Worm (Caenorhabditis elegans) whole organism, L1 larva: ENCODE measurements around the gene F19B10.1.

Source experiments
- C16A3.4 ChIP-seq: fragments of 150-350 bp; optimal IDR thresholded peaks from 2 replicates; lab custom pipeline; 2014; ENCODE audit warnings: missing biosample characterization, missing genetic modification characterization
- C34B4.2 ChIP-seq: sonication (generic microtip); optimal IDR thresholded peaks from 2 replicates; lab custom pipeline; 2017; ENCODE audit warnings: mild to moderate bottlenecking, missing genetic modification characterization, missing compliant biosample characterization
- ceh-63 ChIP-seq: fragments of 200-800 bp; sonication (Bioruptor generic); optimal IDR thresholded peaks from 2 replicates; lab custom pipeline; 2018; ENCODE audit warnings: mild to moderate bottlenecking, missing genetic modification characterization, missing compliant biosample characterization
- ceh-82 ChIP-seq, 3 experiments: fragments of 150-350 bp in 1 of 3; sonication (generic microtip) in 2 of 3; optimal IDR thresholded peaks; 2 replicates each; lab custom pipeline; 2014 to 2017; ENCODE audit warnings: missing biosample characterization in 3 of 3, missing genetic modification characterization in 3 of 3
- dsc-1 ChIP-seq: sonication (generic microtip); optimal IDR thresholded peaks from 2 replicates; lab custom pipeline; 2016; ENCODE audit warnings: mild to moderate bottlenecking, missing genetic modification characterization, missing compliant biosample characterization
- efl-1 ChIP-seq, 4 experiments: fragments of 150-350 bp; optimal IDR thresholded peaks in 3 of 4; peaks in 1 of 4; 1 replicate in 1 of 4; 2 replicates in 3 of 4; lab custom pipeline; 2014; ENCODE audit warnings: missing biosample characterization in 2 of 4, missing genetic modification characterization in 2 of 4, missing genetic modification reagents in 2 of 4
- egl-13 ChIP-seq: sonication (generic microtip); optimal IDR thresholded peaks from 2 replicates; lab custom pipeline; 2016; ENCODE audit warnings: missing genotype, missing genetic modification reagents, missing genetic modification characterization, missing compliant biosample characterization
- elt-2 ChIP-seq: sonication (generic microtip); optimal IDR thresholded peaks from 2 replicates; lab custom pipeline; 2016; ENCODE audit warnings: missing genetic modification characterization, mild to moderate bottlenecking, inconsistent platforms, missing compliant biosample characterization, missing genetic modification reagents
- ets-5 ChIP-seq: fragments of 200-800 bp; sonication (Bioruptor generic); IDR thresholded peaks from 2 replicates; pipeline ENCODE4 v1.3.6; 2022; ENCODE audit warnings: missing genetic modification characterization, missing compliant biosample characterization
- fkh-10 ChIP-seq: sonication (generic microtip); optimal IDR thresholded peaks from 2 replicates; lab custom pipeline; 2017; ENCODE audit warnings: missing biosample characterization, missing genetic modification reagents, missing genetic modification characterization
- fkh-8 ChIP-seq: sonication (generic microtip); optimal IDR thresholded peaks from 2 replicates; lab custom pipeline; 2016; ENCODE audit warnings: mild to moderate bottlenecking, missing genetic modification characterization, missing compliant biosample characterization
- jun-1 ChIP-seq: fragments of 150-350 bp; optimal IDR thresholded peaks from 2 replicates; lab custom pipeline; 2014; ENCODE audit warnings: missing biosample characterization, missing genetic modification reagents, missing genetic modification characterization
- lin-13 ChIP-seq: fragments of 150-350 bp; optimal IDR thresholded peaks from 2 replicates; lab custom pipeline; 2014; ENCODE audit warnings: missing biosample characterization, missing genetic modification reagents, missing genetic modification characterization
- lin-15B ChIP-seq: fragments of 150-350 bp; sonication (generic microtip); optimal IDR thresholded peaks from 3 replicates; lab custom pipeline; 2014; ENCODE audit warnings: missing biosample characterization, missing genetic modification characterization
- lin-35 ChIP-seq, 2 experiments: fragments of 150-350 bp; optimal IDR thresholded peaks; 2 replicates each; lab custom pipeline; 2014; ENCODE audit warnings: missing biosample characterization in 2 of 2, missing genetic modification characterization in 2 of 2, missing genetic modification reagents in 2 of 2
- mef-2 ChIP-seq: fragments of 150-350 bp; optimal IDR thresholded peaks from 2 replicates; lab custom pipeline; 2014; ENCODE audit warnings: missing biosample characterization, missing genetic modification characterization
- mep-1 ChIP-seq: fragments of 150-350 bp; optimal IDR thresholded peaks from 2 replicates; lab custom pipeline; 2014; ENCODE audit warnings: missing biosample characterization, missing genetic modification characterization
- nhr-11 ChIP-seq: fragments of 150-350 bp; optimal IDR thresholded peaks from 2 replicates; lab custom pipeline; 2014; ENCODE audit warnings: missing biosample characterization, missing genetic modification characterization
- nhr-12 ChIP-seq: sonication (generic microtip); optimal IDR thresholded peaks from 2 replicates; lab custom pipeline; 2017; ENCODE audit warnings: missing biosample characterization, missing genetic modification characterization
- nhr-237 ChIP-seq: fragments of 150-350 bp; optimal IDR thresholded peaks from 2 replicates; lab custom pipeline; 2014; ENCODE audit warnings: missing biosample characterization, missing genetic modification characterization
- nhr-77 ChIP-seq: fragments of 150-350 bp; optimal IDR thresholded peaks from 2 replicates; lab custom pipeline; 2014; ENCODE audit warnings: missing biosample characterization, missing genetic modification characterization
- nhr-85 ChIP-seq: sonication (generic microtip); peaks from one replicate; lab custom pipeline; 2016; ENCODE audit warnings: missing genetic modification characterization, inconsistent platforms, missing compliant biosample characterization
- rnt-1 ChIP-seq: sonication (generic microtip); optimal IDR thresholded peaks from 2 replicates; lab custom pipeline; 2016; ENCODE audit warnings: mild to moderate bottlenecking, missing genetic modification characterization, moderate library complexity, missing compliant biosample characterization
- snpc-4 ChIP-seq: fragments of 150-350 bp; optimal IDR thresholded peaks from 2 replicates; lab custom pipeline; 2014; ENCODE audit warnings: missing biosample characterization, missing genetic modification characterization
- unc-130 ChIP-seq: fragments of 150-350 bp; optimal IDR thresholded peaks from 2 replicates; lab custom pipeline; 2017; ENCODE audit warnings: missing biosample characterization, missing genetic modification characterization, inconsistent platforms
- unc-30 ChIP-seq: sonication (generic microtip); optimal IDR thresholded peaks from 2 replicates; lab custom pipeline; 2017; ENCODE audit warnings: missing biosample characterization, missing genetic modification characterization
- unc-62 ChIP-seq: fragments of 150-350 bp; optimal IDR thresholded peaks from 2 replicates; lab custom pipeline; 2014; ENCODE audit warnings: missing biosample characterization, missing genetic modification reagents, missing genetic modification characterization
- unc-98 ChIP-seq: fragments of 200-800 bp; sonication (Bioruptor generic); IDR thresholded peaks from 2 replicates; pipeline ENCODE4 v1.3.6; 2022; ENCODE audit warnings: missing genetic modification characterization, missing compliant biosample characterization
- zag-1 ChIP-seq: fragments of 150-350 bp; optimal IDR thresholded peaks from 2 replicates; lab custom pipeline; 2014; ENCODE audit warnings: missing biosample characterization, missing genetic modification characterization
- ztf-4 ChIP-seq: fragments of 150-350 bp; optimal IDR thresholded peaks from 2 replicates; lab custom pipeline; 2014; ENCODE audit warnings: missing biosample characterization, missing genetic modification characterization

The F19B10.1 gene

ce11 chrII:3694664-3695063 lies 11.7 kb downstream of the F19B10.1 start, which contains the start of gene srx-102:
Gene srx-102, minus strand, starts transcription at chrII:3694764.
- TF ChIP-seq nhr-77 (tag; lab: Kevin White, UChicago): no peak
- TF ChIP-seq egl-13 (tag; lab: Kevin White, UChicago): no peak
- TF ChIP-seq mef-2 (tag; lab: Kevin White, UChicago): no peak
- no peak for TF ChIP-seq rnt-1
- no peak for TF ChIP-seq elt-2 (tag; lab: Kevin White, UChicago)
- TF ChIP-seq unc-62 (GFP tag; lab: Kevin White, UChicago): no peak
- TF ChIP-seq nhr-85: no peak

- no peak for TF ChIP-seq ceh-82 (tag; optimal IDR thresholded peaks at IDR 0.05; lab: Kevin White, UChicago)
Measured at ce11 chrII:3699591-3699990, 16.6 kb downstream of the F19B10.1 start, which contains the start of gene srx-104. Gene srx-104, minus strand, starts transcription at chrII:3699691.

ce11 chrII:3701305-3701704 lies 18.3 kb downstream of the F19B10.1 start, which contains the start of gene srx-105:
Gene srx-105, minus strand, starts transcription at chrII:3701405.
- TF ChIP-seq egl-13 (tag; lab: Kevin White, UChicago) (no peak), mep-1 (tag; lab: Kevin White, UChicago) (no peak), unc-130 (tag; lab: Kevin White, UChicago) (no peak), zag-1 (tag; lab: Kevin White, UChicago) (no peak)

ce11 chrII:3705320-3705719 lies 22.3 kb downstream of the F19B10.1 start, which contains the start of gene srx-108:
Gene srx-108, plus strand, starts transcription at chrII:3705620.
- TF ChIP-seq fkh-8 (tag; lab: Kevin White, UChicago) (no peak), efl-1 (optimal IDR thresholded peaks at IDR 0.05; lab: Kevin White, UChicago) (no peak), efl-1 (GFP tag; optimal IDR thresholded peaks at IDR 0.05 in 1 of 2; lab: Kevin White, UChicago) (peak in 1 of 2 experiments; percentile 54)

- no peak for TF ChIP-seq ceh-63
- TF ChIP-seq C16A3.4 (tag; lab: Kevin White, UChicago): no peak
- no peak for TF ChIP-seq lin-15B (tag; lab: Kevin White, UChicago)
- TF ChIP-seq mep-1 (tag; lab: Kevin White, UChicago): no peak
- TF ChIP-seq nhr-237: no peak
- no peak for TF ChIP-seq nhr-12
- TF ChIP-seq unc-30 (tag; lab: Kevin White, UChicago): no peak
- TF ChIP-seq snpc-4 (tag; lab: Kevin White, UChicago): no peak
- no peak for TF ChIP-seq fkh-10 (GFP tag; lab: Kevin White, UChicago)
- no peak for TF ChIP-seq jun-1
- TF ChIP-seq zag-1 (tag; lab: Kevin White, UChicago): no peak
- no peak for TF ChIP-seq lin-35 (GFP tag; optimal IDR thresholded peaks at IDR 0.05; lab: Kevin White, UChicago)
Measured at ce11 chrII:3709255-3709654, 26.3 kb downstream of the F19B10.1 start, which contains the start of gene srx-110. Gene srx-110, plus strand, starts transcription at chrII:3709555.

- TF ChIP-seq ets-5 (GFP tag; lab: Robert Waterston, UW): no peak
- TF ChIP-seq nhr-11 (tag; lab: Kevin White, UChicago): no peak
- peak; percentile 45 for TF ChIP-seq fkh-8 (tag; lab: Kevin White, UChicago)
- peak; percentile 77 for TF ChIP-seq dsc-1 (tag; lab: Kevin White, UChicago)
- TF ChIP-seq rnt-1: no peak
- no peak for TF ChIP-seq unc-98 (GFP tag; lab: Robert Waterston, UW)
- TF ChIP-seq lin-13 (GFP tag; lab: Kevin White, UChicago): no peak
- TF ChIP-seq C34B4.2 (tag; lab: Kevin White, UChicago): no peak
- no peak for TF ChIP-seq ztf-4 (tag; lab: Kevin White, UChicago)
- TF ChIP-seq lin-15B (tag; lab: Kevin White, UChicago): no peak
- no peak for TF ChIP-seq zag-1 (tag; lab: Kevin White, UChicago)
- TF ChIP-seq, all 84 proteins: peak for 2
Measured at ce11 chrII:3711047-3711446, 28.1 kb downstream of the F19B10.1 start, which contains the start of gene fbxc-53. Gene fbxc-53, plus strand, starts transcription at chrII:3711291.
